Worm (Caenorhabditis elegans) whole organism, young adult: ENCODE results near the gene C29H12.2.
A peak's percentile ranks its signal among the peaks of the same experiment; 100 is the strongest.

ENCODE experiments used
- B0019.2 ChIP-seq: fragments of 200-800 bp; sonication (Bioruptor generic); conservative IDR thresholded peaks from 2 replicates; pipeline ENCODE4 v1.3.6; 2022; ENCODE audit warnings: missing genetic modification reagents, missing genetic modification characterization, missing compliant biosample characterization
- B0035.1 ChIP-seq: sonication (generic microtip); optimal IDR thresholded peaks from 2 replicates; lab custom pipeline; 2016; ENCODE audit warnings: missing genetic modification characterization, mild to moderate bottlenecking, missing compliant biosample characterization, missing genotype, missing genetic modification reagents
- B0261.1 ChIP-seq: sonication (generic microtip); optimal IDR thresholded peaks from 2 replicates; lab custom pipeline; 2016; ENCODE audit warnings: mild to moderate bottlenecking, missing genetic modification characterization, moderate library complexity, missing compliant biosample characterization
- C17E4.6 ChIP-seq: fragments of 200-800 bp; sonication (Bioruptor generic); IDR thresholded peaks from 2 replicates; pipeline ENCODE4 v1.3.6; 2022; ENCODE audit warnings: missing genetic modification reagents, missing genetic modification characterization, missing compliant biosample characterization
- F23B12.7 ChIP-seq: sonication (generic microtip); optimal IDR thresholded peaks from 2 replicates; lab custom pipeline; 2017; ENCODE audit warnings: missing genetic modification characterization, mild to moderate bottlenecking, missing compliant biosample characterization, antibody characterized with exemption, moderate library complexity; ENCODE audit not compliant: insufficient read depth
- F37B4.10 ChIP-seq: fragments of 200-800 bp; sonication (Bioruptor generic); IDR thresholded peaks from 2 replicates; pipeline ENCODE4 v1.3.6; 2022; ENCODE audit warnings: missing genetic modification characterization, missing compliant biosample characterization
- F57A8.1 ChIP-seq: fragments of 200-800 bp; sonication (Bioruptor generic); optimal IDR thresholded peaks from 2 replicates; lab custom pipeline; 2018; ENCODE audit warnings: mild to moderate bottlenecking, missing genetic modification characterization, moderate library complexity, missing compliant biosample characterization
- athp-1 ChIP-seq: sonication (generic microtip); optimal IDR thresholded peaks from 2 replicates; lab custom pipeline; 2017; ENCODE audit warnings: mild to moderate bottlenecking, missing genetic modification characterization, missing compliant biosample characterization
- bed-1 ChIP-seq: fragments of 200-800 bp; sonication (Bioruptor generic); IDR thresholded peaks from 2 replicates; pipeline ENCODE4 v1.3.6; 2022; ENCODE audit warnings: missing genetic modification reagents, missing genetic modification characterization, missing compliant biosample characterization
- ccch-3 ChIP-seq: fragments of 200-800 bp; sonication (Bioruptor generic); optimal IDR thresholded peaks from 2 replicates; lab custom pipeline; 2018; ENCODE audit warnings: mild to moderate bottlenecking, missing genetic modification characterization, missing compliant biosample characterization
- cebp-2 ChIP-seq: fragments of 200-800 bp; sonication (Bioruptor generic); IDR thresholded peaks from 2 replicates; pipeline ENCODE4 v1.3.6; 2022; ENCODE audit warnings: missing genetic modification characterization, missing compliant biosample characterization
- ceh-58 ChIP-seq: fragments of 200-800 bp; sonication (Bioruptor generic); IDR thresholded peaks from 2 replicates; pipeline ENCODE4 v1.3.6; 2022; ENCODE audit warnings: missing genetic modification characterization, missing compliant biosample characterization
- ceh-79 ChIP-seq: sonication (generic microtip); optimal IDR thresholded peaks from 2 replicates; lab custom pipeline; 2017; ENCODE audit warnings: mild to moderate bottlenecking, missing genetic modification characterization, missing compliant biosample characterization
- ceh-91 ChIP-seq: fragments of 200-800 bp; sonication (Bioruptor generic); IDR thresholded peaks from 2 replicates; pipeline ENCODE4 v1.3.6; 2022; ENCODE audit warnings: missing genetic modification reagents, missing genetic modification characterization, missing compliant biosample characterization
- dox-1 ChIP-seq: fragments of 200-800 bp; sonication (Bioruptor generic); IDR thresholded peaks from 2 replicates; pipeline ENCODE4 v1.3.6; 2022; ENCODE audit warnings: missing genetic modification reagents, missing genetic modification characterization, missing compliant biosample characterization
- dpff-1 ChIP-seq: sonication (generic microtip); optimal IDR thresholded peaks from 2 replicates; lab custom pipeline; 2017; ENCODE audit warnings: mild to moderate bottlenecking, missing genetic modification characterization, missing compliant biosample characterization
- fkh-3 ChIP-seq: sonication (generic microtip); optimal IDR thresholded peaks from 2 replicates; lab custom pipeline; 2016; ENCODE audit warnings: mild to moderate bottlenecking, missing genetic modification characterization, missing compliant biosample characterization
- gei-17 ChIP-seq: fragments of 200-800 bp; sonication (Bioruptor generic); optimal IDR thresholded peaks from 2 replicates; lab custom pipeline; 2018; ENCODE audit warnings: mild to moderate bottlenecking, missing genetic modification characterization, missing compliant biosample characterization
- him-1 ChIP-seq: sonication (generic microtip); optimal IDR thresholded peaks from 2 replicates; lab custom pipeline; 2016; ENCODE audit warnings: missing genotype, missing genetic modification reagents, missing genetic modification characterization, missing compliant biosample characterization
- lag-1 ChIP-seq: fragments of 200-800 bp; sonication (Bioruptor generic); IDR thresholded peaks from 2 replicates; pipeline ENCODE4 v1.3.6; 2022; ENCODE audit warnings: missing genetic modification reagents, missing genetic modification characterization, missing compliant biosample characterization
- lin-26 ChIP-seq: fragments of 200-800 bp; sonication (Bioruptor generic); IDR thresholded peaks from 2 replicates; pipeline ENCODE4 v1.3.6; 2022; ENCODE audit warnings: missing genetic modification reagents, missing genetic modification characterization, missing compliant biosample characterization
- lin-35 ChIP-seq, 3 experiments: fragments of 150-350 bp in 2 of 3; sonication (generic microtip) in 1 of 3; optimal IDR thresholded peaks; 2 replicates each; lab custom pipeline; 2014 to 2018; ENCODE audit warnings: missing biosample characterization in 3 of 3, missing genetic modification characterization in 3 of 3, missing genetic modification reagents in 3 of 3
- lir-1 ChIP-seq: fragments of 200-800 bp; sonication (Bioruptor generic); conservative IDR thresholded peaks from 2 replicates; pipeline ENCODE4 v1.3.6; 2022; ENCODE audit warnings: missing genetic modification reagents, missing genetic modification characterization, missing compliant biosample characterization
- madf-10 ChIP-seq: sonication (generic microtip); optimal IDR thresholded peaks from 2 replicates; lab custom pipeline; 2016; ENCODE audit warnings: mild to moderate bottlenecking, missing genetic modification characterization, missing compliant biosample characterization
- mxl-1 ChIP-seq: sonication (generic microtip); optimal IDR thresholded peaks from 2 replicates; lab custom pipeline; 2016; ENCODE audit warnings: missing genetic modification characterization, missing compliant biosample characterization
- rec-8 ChIP-seq, 2 experiments: sonication (generic microtip); optimal IDR thresholded peaks; 2 replicates each; lab custom pipeline; 2016; ENCODE audit warnings: mild to moderate bottlenecking in 2 of 2, missing genetic modification characterization in 2 of 2, missing genetic modification reagents in 2 of 2, missing genotype in 2 of 2, missing biosample characterization in 1 of 2, missing compliant biosample characterization in 1 of 2, moderate library complexity in 1 of 2
- snpc-1.1 ChIP-seq: sonication (generic microtip); optimal IDR thresholded peaks from 2 replicates; lab custom pipeline; 2017; ENCODE audit warnings: missing genetic modification characterization, mild to moderate bottlenecking, missing compliant biosample characterization, antibody characterized with exemption, moderate library complexity, missing genotype, missing genetic modification reagents; ENCODE audit not compliant: insufficient read depth
- snpc-3.4 ChIP-seq: sonication (generic microtip); optimal IDR thresholded peaks from 2 replicates; lab custom pipeline; 2017; ENCODE audit warnings: missing genetic modification characterization, mild to moderate bottlenecking, missing compliant biosample characterization, antibody characterized with exemption, moderate library complexity, missing genotype, missing genetic modification reagents
- xnd-1 ChIP-seq: sonication (generic microtip); optimal IDR thresholded peaks from 2 replicates; lab custom pipeline; 2016; ENCODE audit warnings: missing genotype, missing genetic modification reagents, missing genetic modification characterization, missing compliant biosample characterization
- ztf-18 ChIP-seq: sonication (generic microtip); optimal IDR thresholded peaks from 2 replicates; lab custom pipeline; 2016; ENCODE audit warnings: missing genotype, mild to moderate bottlenecking, missing genetic modification characterization, missing compliant biosample characterization
- ztf-25 ChIP-seq: fragments of 200-800 bp; sonication (Bioruptor generic); IDR thresholded peaks from 2 replicates; pipeline ENCODE4 v1.3.6; 2022; ENCODE audit warnings: missing genetic modification reagents, missing genetic modification characterization, missing compliant biosample characterization

Gene C29H12.2

DNA sequence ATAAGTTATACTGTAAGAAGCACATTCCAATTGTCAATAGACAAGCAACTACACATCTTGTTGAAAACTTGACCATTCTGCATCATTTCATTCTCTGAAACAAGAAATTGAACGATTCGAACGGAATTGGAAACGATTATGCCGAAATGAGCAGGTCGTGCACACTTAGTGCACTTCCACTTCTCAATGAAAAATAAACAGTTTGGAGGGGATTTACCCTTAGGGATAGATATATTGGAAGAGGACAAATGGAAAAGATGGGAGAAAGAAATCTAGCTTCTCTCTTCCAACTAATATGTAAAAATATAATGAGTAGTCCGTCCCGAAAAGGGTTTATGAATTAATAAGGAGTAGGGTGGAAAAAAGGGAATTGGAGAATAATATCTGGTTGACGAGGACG is 45.5 kb downstream of the C29H12.2 start, which contains the start of gene hst-3.1 (continued):
- TF ChIP-seq rec-8 (tag; optimal IDR thresholded peaks at IDR 0.05; lab: Kevin White, UChicago): no peak
- no peak for TF ChIP-seq xnd-1 (tag; lab: Kevin White, UChicago)
- no peak for TF ChIP-seq lin-26 (GFP tag; lab: Robert Waterston, UW)

DNA sequence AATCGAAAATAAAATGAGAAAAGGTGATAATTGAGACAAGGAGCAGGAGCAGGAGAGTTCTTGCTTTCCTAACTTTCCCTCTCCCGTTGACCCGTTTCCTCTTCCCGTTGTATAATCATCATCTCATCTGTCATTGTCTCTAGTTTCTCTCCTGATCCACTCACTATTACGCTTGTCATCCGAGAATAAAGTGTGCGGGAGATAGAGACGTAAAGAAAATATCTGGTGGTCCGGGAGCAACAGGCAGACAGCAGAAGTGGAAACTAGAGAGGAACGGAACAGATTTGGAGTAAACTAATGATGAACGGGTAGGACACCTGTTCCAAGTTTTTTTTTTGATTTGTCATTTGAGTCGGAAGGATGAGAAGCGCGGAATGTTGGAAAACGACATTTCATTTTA is 46.6 kb downstream of the C29H12.2 start:
- TF ChIP-seq lir-1 (no peak), B0035.1 (no peak), mxl-1 (no peak), ztf-18 (tag; lab: Kevin White, UChicago) (no peak), ceh-58 (GFP tag; lab: Robert Waterston, UW) (no peak), dox-1 (GFP tag; lab: Robert Waterston, UW) (no peak), B0019.2 (GFP tag; lab: Robert Waterston, UW) (no peak), C17E4.6 (GFP tag; lab: Robert Waterston, UW) (no peak), F37B4.10 (GFP tag; lab: Robert Waterston, UW) (no peak), ceh-79 (tag; lab: Kevin White, UChicago) (no peak), him-1 (no peak), F57A8.1 (GFP tag; lab: Kevin White, UChicago) (no peak)

DNA sequence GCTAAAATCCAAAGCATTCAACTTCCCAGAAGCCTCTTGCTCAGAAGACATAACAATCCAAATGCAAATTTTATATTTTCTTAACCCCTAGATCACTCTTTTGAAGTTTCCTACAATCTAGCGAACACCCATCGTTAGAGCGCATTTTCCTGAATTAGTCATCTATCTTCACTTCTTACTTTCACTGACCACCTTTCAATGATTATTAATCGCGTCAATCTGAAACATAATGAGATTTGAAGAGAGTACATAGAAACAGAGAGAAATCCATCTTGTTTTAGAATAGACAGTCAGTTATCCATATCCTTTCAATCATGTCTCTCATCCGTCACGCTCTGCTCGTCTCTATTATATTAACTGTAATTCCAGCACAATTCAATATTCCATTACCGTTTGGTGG is 47.6 kb downstream of the C29H12.2 start, which contains the start of gene F40H3.3:
TSS of gene F40H3.3 (plus strand) at position 280 of the 400 bp plus-strand sequence.
- TF ChIP-seq gei-17 (GFP tag; lab: Kevin White, UChicago): no peak
- TF ChIP-seq ceh-91 (GFP tag; lab: Robert Waterston, UW): no peak
- TF ChIP-seq athp-1: no peak
- TF ChIP-seq B0261.1 (tag; lab: Kevin White, UChicago): no peak

DNA sequence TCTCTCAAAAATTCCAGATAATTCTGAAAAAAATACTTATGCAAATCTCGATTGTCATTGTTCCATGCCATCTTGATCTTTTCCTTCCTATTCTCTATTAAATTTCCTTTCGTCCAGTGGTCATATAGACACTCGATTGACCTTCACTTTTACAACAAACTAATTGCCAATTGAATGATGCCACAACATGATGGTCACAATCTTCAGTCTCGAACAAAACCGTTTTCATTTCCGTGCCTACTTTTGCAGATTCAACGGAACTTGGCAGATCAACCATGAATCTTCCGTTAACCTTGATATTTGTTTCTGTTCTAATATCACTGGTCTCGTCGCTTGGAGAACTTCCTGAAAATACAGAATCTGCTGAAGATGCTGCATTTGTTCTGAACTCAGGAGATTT is 49.8 kb downstream of the C29H12.2 start, which contains the start of gene F40H3.2:
TSS of gene F40H3.2 (plus strand) at position 250 of the 400 bp plus-strand sequence.
- TF ChIP-seq lag-1 (GFP tag; lab: Robert Waterston, UW) (no peak), gei-17 (GFP tag; lab: Kevin White, UChicago) (no peak), snpc-1.1 (tag; lab: Kevin White, UChicago) (no peak), him-1 (no peak), ceh-79 (tag; lab: Kevin White, UChicago) (no peak), cebp-2 (no peak), ccch-3 (GFP tag; lab: Kevin White, UChicago) (no peak), B0261.1 (tag; lab: Kevin White, UChicago) (no peak), F23B12.7 (tag; lab: Kevin White, UChicago) (no peak), B0035.1 (no peak), lin-35 (GFP tag; optimal IDR thresholded peaks at IDR 0.05; lab: Kevin White, UChicago) (no peak), fkh-3 (tag; lab: Kevin White, UChicago) (no peak), ztf-25 (no peak), snpc-3.4 (no peak), bed-1 (GFP tag; lab: Robert Waterston, UW) (no peak), dpff-1 (tag; lab: Kevin White, UChicago) (no peak)
- TF ChIP-seq, all 124 proteins: peak for 0

DNA sequence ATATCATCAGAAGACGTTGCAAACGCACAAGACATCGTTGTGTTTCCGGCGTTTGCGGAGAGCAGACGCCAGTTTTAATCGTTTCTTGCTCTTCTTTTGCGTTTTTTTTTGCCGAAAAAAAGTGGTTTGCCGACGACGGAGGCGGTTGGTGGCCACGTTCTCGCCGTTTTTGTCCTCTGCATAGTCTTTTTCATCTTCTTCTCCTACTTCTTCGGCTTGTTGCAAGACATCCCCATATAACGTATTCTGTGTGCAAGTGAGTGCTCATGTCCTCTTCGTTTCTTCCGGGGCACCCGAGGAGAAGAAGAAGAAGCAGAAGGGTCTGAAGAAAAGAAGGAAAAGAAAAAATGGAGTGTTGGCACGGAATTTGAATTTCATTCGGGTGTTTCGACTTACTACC is 51.4 kb downstream of the C29H12.2 start:
- TF ChIP-seq madf-10 (tag; lab: Kevin White, UChicago): no peak
- TF ChIP-seq lin-35 (GFP tag; optimal IDR thresholded peaks at IDR 0.05; lab: Kevin White, UChicago): peak in 1 of 3 experiments; percentile 0
